Worm (Caenorhabditis elegans) whole organism, midembryonic: ENCODE results near the gene fbxb-81.

Experiments used
- T22C8.4 ChIP-seq: fragments of 200-800 bp; sonication (Bioruptor generic); IDR thresholded peaks from 2 replicates; pipeline ENCODE4 v1.3.6; 2022; ENCODE audit warnings: missing genetic modification characterization, missing compliant biosample characterization
- cog-1 ChIP-seq: sonication (generic microtip); optimal IDR thresholded peaks from 2 replicates; lab custom pipeline; 2016; ENCODE audit warnings: missing genetic modification characterization, missing compliant biosample characterization
- flt-1 ChIP-seq: fragments of 200-800 bp; sonication (Bioruptor generic); IDR thresholded peaks from 2 replicates; pipeline ENCODE4 v1.3.6; 2022; ENCODE audit warnings: missing genetic modification characterization, missing compliant biosample characterization
- klf-2 ChIP-seq: fragments of 200-800 bp; sonication (Bioruptor generic); conservative IDR thresholded peaks from 2 replicates; pipeline ENCODE4 v1.3.6; 2022; ENCODE audit warnings: missing genetic modification reagents, missing genetic modification characterization, missing compliant biosample characterization
- ref-1 ChIP-seq: fragments of 200-800 bp; sonication (Bioruptor generic); conservative IDR thresholded peaks from 2 replicates; pipeline ENCODE4 v1.3.6; 2022; ENCODE audit warnings: missing genetic modification reagents, missing genetic modification characterization, missing compliant biosample characterization
- tab-1 ChIP-seq: fragments of 200-800 bp; sonication (Bioruptor generic); IDR thresholded peaks from 2 replicates; pipeline ENCODE4 v1.3.6; 2022; ENCODE audit warnings: missing genetic modification characterization, missing compliant biosample characterization
- ztf-23 ChIP-seq: fragments of 200-800 bp; sonication (Bioruptor generic); IDR thresholded peaks from 2 replicates; pipeline ENCODE4 v1.3.6; 2022; ENCODE audit warnings: missing genetic modification reagents, missing genetic modification characterization, missing compliant biosample characterization
- ztf-29 ChIP-seq: fragments of 200-800 bp; sonication (Bioruptor generic); IDR thresholded peaks from 2 replicates; pipeline ENCODE4 v1.3.6; 2022; ENCODE audit warnings: missing genetic modification reagents, missing genetic modification characterization, missing compliant biosample characterization

- TF ChIP-seq klf-2 (GFP tag; lab: Robert Waterston, UW) = no peak
- TF ChIP-seq ztf-23 (GFP tag; lab: Robert Waterston, UW) = no peak
- TF ChIP-seq tab-1 (GFP tag; lab: Robert Waterston, UW) = no peak
- no peak for TF ChIP-seq ref-1 (GFP tag; lab: Robert Waterston, UW)
- TF ChIP-seq T22C8.4 (GFP tag; lab: Robert Waterston, UW) = no peak
- TF ChIP-seq cog-1 = peak; percentile 5
- no peak for TF ChIP-seq flt-1 (GFP tag; lab: Robert Waterston, UW)
- TF ChIP-seq ztf-29 (GFP tag; lab: Robert Waterston, UW) = no peak
Observed at ce11 chrIII:131627-132026, 9.4 kb downstream of the fbxb-81 start.
